Worm (Caenorhabditis elegans) whole organism, late embryonic: Measurements from ENCODE around the gene srh-3.

Source experiments
- ceh-6 ChIP-seq: fragments of 200-800 bp; sonication (Bioruptor generic); optimal IDR thresholded peaks from 2 replicates; lab custom pipeline; 2018; ENCODE audit warnings: mild to moderate bottlenecking, missing genetic modification characterization, missing compliant biosample characterization
- nhr-11 ChIP-seq: fragments of 150-350 bp; optimal IDR thresholded peaks from 2 replicates; lab custom pipeline; 2014; ENCODE audit warnings: missing biosample characterization, missing genetic modification characterization
- sox-2 ChIP-seq: fragments of 200-800 bp; sonication (Bioruptor generic); IDR thresholded peaks from 2 replicates; pipeline ENCODE4 v1.3.6; 2022; ENCODE audit warnings: missing genetic modification reagents, missing genetic modification characterization, missing compliant biosample characterization
- zip-5 ChIP-seq: sonication (generic microtip); optimal IDR thresholded peaks from 2 replicates; lab custom pipeline; 2016; ENCODE audit warnings: missing genetic modification characterization, missing compliant biosample characterization

DNA sequence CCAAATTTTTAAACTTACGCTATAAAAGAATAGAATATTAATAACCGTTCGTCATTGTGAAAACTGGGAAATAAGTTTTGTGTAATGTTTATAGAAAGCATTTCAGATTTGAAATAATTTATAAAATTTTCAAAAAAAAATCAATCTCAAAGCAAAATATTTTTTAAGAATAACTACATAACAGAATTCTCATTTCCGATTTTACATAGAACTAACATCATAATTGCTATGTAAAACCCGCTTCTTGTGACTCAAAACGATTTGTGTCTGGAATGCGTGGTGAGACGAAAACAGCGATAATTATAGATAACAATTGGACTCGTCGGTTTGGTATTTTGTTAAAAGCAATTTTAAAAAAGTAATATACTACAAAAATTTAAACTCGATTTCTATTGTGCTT is 1.6 kb upstream of the srh-3 start, which contains the start of gene srw-91:
- TF ChIP-seq zip-5 (tag; lab: Kevin White, UChicago) (no peak), sox-2 (GFP tag; lab: Robert Waterston, UW) (no peak), ceh-6 (GFP tag; lab: Kevin White, UChicago) (no peak), nhr-11 (no peak)
